Fruit fly (Drosophila melanogaster) whole organism, embryonic: Measurements from ENCODE around the gene CG7878.

Experiments used
- Aef1 ChIP-seq: fragments of 200-800 bp; sonication (Bioruptor generic); IDR thresholded peaks from 3 replicates; pipeline ENCODE4 v1.3.6; 2022; ENCODE audit warnings: missing biosample characterization, missing genetic modification characterization
- Atf3 ChIP-seq: fragments of 200-800 bp; sonication (Bioruptor generic); optimal IDR thresholded peaks from 3 replicates; lab custom pipeline; 2016; ENCODE audit warnings: missing biosample characterization, missing genetic modification characterization
- Bdp1 ChIP-seq: fragments of 200-800 bp; sonication (Bioruptor generic); optimal IDR thresholded peaks from 3 replicates; lab custom pipeline; 2016; ENCODE audit warnings: missing biosample characterization, missing genetic modification characterization
- CG10267 ChIP-seq: fragments of 200-800 bp; sonication (Bioruptor generic); optimal IDR thresholded peaks from 2 replicates; lab custom pipeline; 2018; ENCODE audit warnings: missing biosample characterization, mild to moderate bottlenecking, missing genetic modification characterization, moderate library complexity
- CG10321 ChIP-seq: fragments of 200-800 bp; sonication (Bioruptor generic); IDR thresholded peaks from 2 replicates; pipeline ENCODE4 v1.3.6; 2022; ENCODE audit warnings: missing biosample characterization, missing genetic modification characterization
- CG10565 ChIP-seq: fragments of 200-800 bp; sonication (Bioruptor generic); optimal IDR thresholded peaks from 3 replicates; lab custom pipeline; 2016; ENCODE audit warnings: missing biosample characterization, mild to moderate bottlenecking, missing genetic modification characterization
- CG10654 ChIP-seq: fragments of 200-800 bp; sonication (Bioruptor generic); optimal IDR thresholded peaks from 2 replicates; lab custom pipeline; 2016; ENCODE audit warnings: missing biosample characterization, missing genetic modification characterization
- CG11247 ChIP-seq: fragments of 200-800 bp; sonication (Bioruptor generic); IDR thresholded peaks from 2 replicates; pipeline ENCODE4 v1.3.6; 2022; ENCODE audit warnings: missing biosample characterization, missing genetic modification characterization
- CG16863 ChIP-seq: fragments of 200-800 bp; sonication (Bioruptor generic); optimal IDR thresholded peaks from 3 replicates; lab custom pipeline; 2016; ENCODE audit warnings: missing biosample characterization, missing genetic modification characterization
- CG17328 ChIP-seq: fragments of 200-800 bp; sonication (Bioruptor generic); IDR thresholded peaks from 2 replicates; pipeline ENCODE4 v1.3.6; 2022; ENCODE audit warnings: missing biosample characterization, missing genetic modification characterization
- CG17612 ChIP-seq: fragments of 200-800 bp; sonication (Bioruptor generic); IDR thresholded peaks from 2 replicates; pipeline ENCODE4 v1.3.6; 2022; ENCODE audit warnings: missing biosample characterization, missing genetic modification characterization
- CG17912 ChIP-seq: fragments of 200-800 bp; sonication (Bioruptor generic); optimal IDR thresholded peaks from 2 replicates; lab custom pipeline; 2018; ENCODE audit warnings: missing biosample characterization, mild to moderate bottlenecking, missing genetic modification characterization
- CG2116 ChIP-seq: fragments of 200-800 bp; sonication (Bioruptor generic); optimal IDR thresholded peaks from 3 replicates; lab custom pipeline; 2018; ENCODE audit warnings: missing biosample characterization, mild to moderate bottlenecking, missing genetic modification characterization
- CG3065 ChIP-seq: fragments of 200-800 bp; sonication (Bioruptor generic); optimal IDR thresholded peaks from 2 replicates; lab custom pipeline; 2016; ENCODE audit warnings: missing biosample characterization, missing genetic modification characterization
- CG34422 ChIP-seq: fragments of 200-800 bp; sonication (Bioruptor generic); IDR thresholded peaks from 3 replicates; pipeline ENCODE4 v1.3.6; 2022; ENCODE audit warnings: missing biosample characterization, missing genetic modification characterization
- CG42726 ChIP-seq: fragments of 200-800 bp; sonication (Bioruptor generic); IDR thresholded peaks from 2 replicates; pipeline ENCODE4 v1.3.6; 2022; ENCODE audit warnings: missing biosample characterization, missing genetic modification characterization; ENCODE audit not compliant: partially characterized antibody
- CG4360 ChIP-seq: fragments of 200-800 bp; sonication (Bioruptor generic); IDR thresholded peaks from 2 replicates; pipeline ENCODE4 v1.3.6; 2022; ENCODE audit warnings: missing biosample characterization, missing genetic modification characterization
- CG4820 ChIP-seq: fragments of 200-800 bp; sonication (Bioruptor generic); optimal IDR thresholded peaks from 3 replicates; lab custom pipeline; 2016; ENCODE audit warnings: missing biosample characterization, missing genetic modification characterization
- CG6683 ChIP-seq: fragments of 200-800 bp; sonication (Bioruptor generic); optimal IDR thresholded peaks from 2 replicates; lab custom pipeline; 2017; ENCODE audit warnings: missing biosample characterization, mild to moderate bottlenecking, missing genetic modification characterization, missing genetic modification reagents
- CG6791 ChIP-seq: fragments of 200-800 bp; sonication (Bioruptor generic); IDR thresholded peaks from 3 replicates; pipeline ENCODE4 v1.3.6; 2022; ENCODE audit warnings: missing biosample characterization, missing genetic modification characterization; ENCODE audit not compliant: partially characterized antibody
- Dip3 ChIP-seq: fragments of 200-800 bp; sonication (Bioruptor generic); optimal IDR thresholded peaks from 3 replicates; lab custom pipeline; 2016; ENCODE audit warnings: missing biosample characterization, missing genetic modification characterization
- Fer3 ChIP-seq: fragments of 200-800 bp; sonication (Bioruptor generic); optimal IDR thresholded peaks from 2 replicates; lab custom pipeline; 2018; ENCODE audit warnings: missing biosample characterization, mild to moderate bottlenecking, missing genetic modification characterization, moderate library complexity
- GATAe ChIP-seq: fragments of 200-800 bp; sonication (Bioruptor generic); conservative IDR thresholded peaks from 2 replicates; pipeline ENCODE4 v1.3.6; 2022; ENCODE audit warnings: missing biosample characterization, missing genetic modification characterization
- H15 ChIP-seq: fragments of 200-800 bp; sonication (Bioruptor generic); IDR thresholded peaks from 3 replicates; pipeline ENCODE4 v1.3.6; 2022; ENCODE audit warnings: missing biosample characterization, missing genetic modification characterization
- HLHmδ ChIP-seq: fragments of 200-800 bp; sonication (Bioruptor generic); optimal IDR thresholded peaks from 2 replicates; lab custom pipeline; 2018; ENCODE audit warnings: missing biosample characterization, mild to moderate bottlenecking, missing genetic modification characterization, moderate library complexity
- Med ChIP-seq: fragments of 200-800 bp; sonication (Bioruptor generic); peaks from one replicate; lab custom pipeline; 2016; ENCODE audit warnings: missing biosample characterization, missing genetic modification characterization, mild to moderate bottlenecking, inconsistent platforms, moderate library complexity
- NFAT ChIP-seq: fragments of 200-800 bp; sonication (Bioruptor generic); IDR thresholded peaks from 2 replicates; pipeline ENCODE4 v1.3.6; 2022; ENCODE audit warnings: missing biosample characterization, missing genetic modification characterization
- Opbp ChIP-seq: fragments of 200-800 bp; sonication (Bioruptor generic); IDR thresholded peaks from 3 replicates; pipeline ENCODE4 v1.3.6; 2022; ENCODE audit warnings: missing biosample characterization, missing genetic modification characterization; ENCODE audit not compliant: partially characterized antibody
- Sry-δ ChIP-seq: fragments of 200-800 bp; sonication (Bioruptor generic); optimal IDR thresholded peaks from 2 replicates; lab custom pipeline; 2016; ENCODE audit warnings: missing biosample characterization, missing genetic modification characterization
- al ChIP-seq: fragments of 200-800 bp; sonication (Bioruptor generic); IDR thresholded peaks from 2 replicates; pipeline ENCODE4 v1.3.6; 2022; ENCODE audit warnings: missing biosample characterization, missing genetic modification characterization
- ato ChIP-seq: fragments of 200-800 bp; sonication (Bioruptor generic); IDR thresholded peaks from 2 replicates; pipeline ENCODE4 v1.3.6; 2022; ENCODE audit warnings: missing biosample characterization, missing genetic modification characterization; ENCODE audit not compliant: partially characterized antibody
- cas ChIP-seq: fragments of 200-800 bp; sonication (Bioruptor generic); IDR thresholded peaks from 2 replicates; pipeline ENCODE4 v1.3.6; 2022; ENCODE audit warnings: missing biosample characterization, missing genetic modification characterization
- corto ChIP-seq: fragments of 200-800 bp; sonication (Bioruptor generic); optimal IDR thresholded peaks from 2 replicates; lab custom pipeline; 2016; ENCODE audit warnings: missing biosample characterization, mild to moderate bottlenecking, missing genetic modification characterization, moderate library complexity
- croc ChIP-seq: fragments of 200-800 bp; sonication (Bioruptor generic); conservative IDR thresholded peaks from 3 replicates; pipeline ENCODE4 v1.3.6; 2022; ENCODE audit warnings: missing biosample characterization, missing genetic modification characterization
- gce ChIP-seq: fragments of 200-800 bp; sonication (Bioruptor generic); IDR thresholded peaks from 3 replicates; pipeline ENCODE4 v1.3.6; 2022; ENCODE audit warnings: missing biosample characterization, missing genetic modification characterization
- gt ChIP-seq: fragments of 200-800 bp; sonication (Bioruptor generic); IDR thresholded peaks from 2 replicates; pipeline ENCODE4 v1.3.6; 2022; ENCODE audit warnings: missing biosample characterization, missing genetic modification characterization
- hth ChIP-seq: fragments of >200 bp; optimal IDR thresholded peaks from 2 replicates; lab custom pipeline; 2017; ENCODE audit warnings: inconsistent platforms
- jing ChIP-seq: fragments of 200-800 bp; sonication (Bioruptor generic); optimal IDR thresholded peaks from 2 replicates; lab custom pipeline; 2018; ENCODE audit warnings: missing biosample characterization, mild to moderate bottlenecking, missing genetic modification characterization
- jumu ChIP-seq: fragments of 200-800 bp; sonication (Bioruptor generic); optimal IDR thresholded peaks from 3 replicates; lab custom pipeline; 2016; ENCODE audit warnings: missing biosample characterization, missing genetic modification characterization
- lbe ChIP-seq: fragments of 200-800 bp; sonication (Bioruptor generic); optimal IDR thresholded peaks from 2 replicates; lab custom pipeline; 2016; ENCODE audit warnings: missing biosample characterization, mild to moderate bottlenecking, missing genetic modification characterization
- peb ChIP-seq: fragments of 200-800 bp; sonication (Bioruptor generic); IDR thresholded peaks from 2 replicates; pipeline ENCODE4 v1.3.6; 2022; ENCODE audit warnings: missing biosample characterization, missing genetic modification characterization
- ro ChIP-seq: fragments of 200-800 bp; sonication (Bioruptor generic); IDR thresholded peaks from 2 replicates; pipeline ENCODE4 v1.3.6; 2022; ENCODE audit warnings: missing biosample characterization, missing genetic modification characterization
- sr ChIP-seq: fragments of 200-800 bp; sonication (Bioruptor generic); IDR thresholded peaks from 3 replicates; pipeline ENCODE4 v1.3.6; 2022; ENCODE audit warnings: missing biosample characterization, missing genetic modification characterization
- ssp ChIP-seq: fragments of 200-800 bp; sonication (Bioruptor generic); IDR thresholded peaks from 2 replicates; pipeline ENCODE4 v1.3.6; 2022; ENCODE audit warnings: missing biosample characterization, missing genetic modification characterization
- tll ChIP-seq, 2 experiments: fragments of 200-800 bp in 1 of 2; fragments of >200 bp in 1 of 2; sonication (Bioruptor generic) in 1 of 2; optimal IDR thresholded peaks; 2 replicates each; lab custom pipeline; 2017 to 2019; ENCODE audit warnings: missing biosample characterization in 2 of 2, missing genetic modification characterization in 2 of 2, mild to moderate bottlenecking in 1 of 2, moderate library complexity in 1 of 2
- tna ChIP-seq: fragments of 200-800 bp; sonication (Bioruptor generic); IDR thresholded peaks from 2 replicates; pipeline ENCODE4 v1.3.6; 2022; ENCODE audit warnings: missing biosample characterization, missing genetic modification characterization; ENCODE audit not compliant: partially characterized antibody
- toy ChIP-seq: fragments of 200-800 bp; sonication (Bioruptor generic); IDR thresholded peaks from 2 replicates; pipeline ENCODE4 v1.3.6; 2022; ENCODE audit warnings: missing biosample characterization, missing genetic modification characterization
- vvl ChIP-seq: fragments of 200-800 bp; sonication (Bioruptor generic); IDR thresholded peaks from 2 replicates; pipeline ENCODE4 v1.3.6; 2022; ENCODE audit warnings: missing biosample characterization, missing genetic modification characterization
- wdn ChIP-seq: fragments of 200-800 bp; sonication (Bioruptor generic); IDR thresholded peaks from 2 replicates; pipeline ENCODE4 v1.3.6; 2022; ENCODE audit warnings: missing biosample characterization, missing genetic modification characterization
- wor ChIP-seq: fragments of 200-800 bp; sonication (Bioruptor generic); IDR thresholded peaks from 2 replicates; pipeline ENCODE4 v1.3.6; 2022; ENCODE audit warnings: missing biosample characterization, missing genetic modification characterization
- zen ChIP-seq: fragments of 200-800 bp; sonication (Bioruptor generic); optimal IDR thresholded peaks from 3 replicates; lab custom pipeline; 2018; ENCODE audit warnings: missing biosample characterization, mild to moderate bottlenecking, missing genetic modification characterization, moderate library complexity

Gene CG7878

DNA sequence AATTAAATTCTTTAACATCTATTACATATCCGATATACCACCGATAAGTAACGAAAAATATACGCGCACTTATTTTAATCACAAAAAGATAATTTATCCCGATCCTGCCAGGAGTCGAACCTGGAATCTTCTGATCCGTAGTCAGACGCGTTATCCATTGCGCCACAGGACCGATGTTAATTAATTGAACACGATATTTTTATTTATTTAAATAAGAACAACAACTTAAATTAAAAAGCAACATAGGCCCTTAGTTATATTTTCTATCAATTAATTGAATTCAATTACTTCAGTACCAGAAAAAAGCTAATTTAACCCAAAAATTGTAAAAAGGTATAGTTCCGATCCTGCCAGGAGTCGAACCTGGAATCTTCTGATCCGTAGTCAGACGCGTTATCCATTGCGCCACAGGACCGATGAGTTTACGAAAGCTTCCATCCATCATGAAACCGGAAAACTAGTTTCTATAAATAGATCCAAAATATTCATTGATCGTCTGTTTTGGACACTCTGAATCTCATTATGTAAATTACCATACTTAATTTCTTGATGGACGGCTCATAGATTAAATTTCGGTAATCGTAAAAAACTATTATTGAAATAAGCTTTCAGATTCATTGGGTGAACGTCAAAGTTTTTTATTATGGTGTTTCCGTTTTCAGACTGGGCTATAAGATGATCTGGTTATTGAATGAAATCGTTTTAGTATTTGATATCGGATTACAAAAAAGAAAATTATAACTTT lies 18.3 kb downstream of the CG7878 start (continued):
- TF ChIP-seq lbe (GFP tag; lab: Kevin White, UChicago) (no peak), al (GFP tag; lab: Robert Waterston, UW) (no peak), peb (GFP tag; lab: Robert Waterston, UW) (no peak), gt (GFP tag; lab: Robert Waterston, UW) (no peak), CG34422 (GFP tag; lab: Robert Waterston, UW) (no peak), ssp (GFP tag; lab: Robert Waterston, UW) (no peak), Opbp (peak; percentile 91), jing (no peak), toy (GFP tag; lab: Robert Waterston, UW) (no peak), CG17912 (GFP tag; lab: Kevin White, UChicago) (no peak), CG42726 (GFP tag; lab: Robert Waterston, UW) (peak; percentile 92), CG17328 (no peak), H15 (GFP tag; lab: Robert Waterston, UW) (no peak), CG17612 (GFP tag; lab: Robert Waterston, UW) (no peak), corto (GFP tag; lab: Kevin White, UChicago) (no peak), wor (GFP tag; lab: Robert Waterston, UW) (no peak), CG16863 (GFP tag; lab: Kevin White, UChicago) (no peak), CG3065 (GFP tag; lab: Kevin White, UChicago) (no peak), Dip3 (GFP tag; lab: Kevin White, UChicago) (no peak), CG10321 (GFP tag; lab: Robert Waterston, UW) (no peak), tll (GFP tag; optimal IDR thresholded peaks at IDR 0.05; lab: Kevin White, UChicago) (no peak), CG2116 (no peak), Med (GFP tag; lab: Kevin White, UChicago) (peak; percentile 30), Sry-δ (no peak), cas (GFP tag; lab: Robert Waterston, UW) (no peak), vvl (GFP tag; lab: Robert Waterston, UW) (peak; percentile 87), CG6791 (GFP tag; lab: Robert Waterston, UW) (peak; percentile 91), croc (GFP tag; lab: Robert Waterston, UW) (no peak), Aef1 (no peak), HLHmδ (GFP tag; lab: Kevin White, UChicago) (no peak), ato (peak; percentile 67; the same call in 1 of the 2 replicates), CG4360 (GFP tag; lab: Robert Waterston, UW) (no peak), CG4820 (GFP tag; lab: Kevin White, UChicago) (no peak), zen (peak; percentile 51), CG10267 (tag; lab: Kevin White, UChicago) (no peak), hth (no peak), CG11247 (GFP tag; lab: Robert Waterston, UW) (no peak), Bdp1 (GFP tag; lab: Kevin White, UChicago) (peak; percentile 97), NFAT (no peak), CG6683 (GFP tag; lab: Kevin White, UChicago) (no peak), CG10565 (GFP tag; lab: Kevin White, UChicago) (no peak), gce (GFP tag; lab: Robert Waterston, UW) (no peak), Fer3 (tag; lab: Kevin White, UChicago) (no peak), sr (GFP tag; lab: Robert Waterston, UW) (no peak), GATAe (no peak), tna (peak; percentile 62), jumu (GFP tag; lab: Kevin White, UChicago) (no peak), wdn (no peak), Atf3 (GFP tag; lab: Kevin White, UChicago) (no peak), CG10654 (GFP tag; lab: Kevin White, UChicago) (no peak), ro (GFP tag; lab: Robert Waterston, UW) (no peak)
